4 worm cellular contexts compared by ENCODE assay signal in the genomic region with DNA sequence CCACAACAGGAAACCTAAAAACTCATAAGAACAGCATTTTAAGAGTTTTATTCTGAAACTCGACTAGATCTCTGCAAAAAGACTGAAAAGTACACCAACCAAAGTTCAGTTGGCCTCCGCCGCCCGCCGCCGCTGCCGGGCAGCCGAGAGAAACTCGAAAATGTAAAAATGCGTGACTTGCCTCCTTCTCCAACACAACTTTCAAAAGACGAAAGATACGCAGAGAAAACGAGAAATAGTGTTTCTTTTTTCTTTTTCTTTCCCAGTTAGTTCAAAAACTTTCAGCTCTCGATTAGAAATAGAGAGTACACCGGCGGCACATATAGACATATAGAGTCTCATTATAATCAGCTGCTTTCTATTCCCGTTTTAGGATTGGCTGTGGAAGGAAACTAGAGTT.
TF ChIP-seq lines count a peak whose summit lies in the region.

No protein-coding gene starts in this region.

TF ChIP-seq in whole organism, L1 larva, 84 proteins besides CTCF, POLR2A, EP300 and RAD21 (continued from another document and continues in another):
- TF ChIP-seq C16A3.4 (tag; optimal IDR thresholded peaks at IDR 0.05; lab: Kevin White, UChicago) = peak; percentile 19
- TF ChIP-seq elt-2 (tag; optimal IDR thresholded peaks at IDR 0.05; lab: Kevin White, UChicago) = peak; percentile 24
- TF ChIP-seq unc-62 (GFP tag; optimal IDR thresholded peaks at IDR 0.05; lab: Kevin White, UChicago) = no peak
- no peak for TF ChIP-seq ama-1 (optimal IDR thresholded peaks at IDR 0.05; lab: Kevin White, UChicago)
- TF ChIP-seq snu-23 (GFP tag; optimal IDR thresholded peaks at IDR 0.05; lab: Kevin White, UChicago) = peak; percentile 50
- TF ChIP-seq zip-4 (GFP tag; optimal IDR thresholded peaks at IDR 0.05; lab: Kevin White, UChicago) = no peak
- no peak for TF ChIP-seq ztf-11 (tag; optimal IDR thresholded peaks at IDR 0.05; lab: Kevin White, UChicago)
- no peak for TF ChIP-seq fkh-10 (GFP tag; optimal IDR thresholded peaks at IDR 0.05; lab: Kevin White, UChicago)
- TF ChIP-seq lin-35 (GFP tag; optimal IDR thresholded peaks at IDR 0.05; lab: Kevin White, UChicago) = peak; percentile 22 to 49
- no peak for TF ChIP-seq snpc-4 (tag; optimal IDR thresholded peaks at IDR 0.05; lab: Kevin White, UChicago)
- no peak for TF ChIP-seq elt-3 (tag; optimal IDR thresholded peaks at IDR 0.05; lab: Kevin White, UChicago)
- TF ChIP-seq vab-15 (tag; optimal IDR thresholded peaks at IDR 0.05; lab: Kevin White, UChicago) = no peak
- no peak for TF ChIP-seq mef-2 (tag; optimal IDR thresholded peaks at IDR 0.05; lab: Kevin White, UChicago)
- TF ChIP-seq tbx-2 (tag; optimal IDR thresholded peaks at IDR 0.05; lab: Kevin White, UChicago) = no peak
- TF ChIP-seq dsc-1 (tag; optimal IDR thresholded peaks at IDR 0.05; lab: Kevin White, UChicago) = no peak
- peak; percentile 11 for TF ChIP-seq unc-86 (tag; optimal IDR thresholded peaks at IDR 0.05; lab: Kevin White, UChicago)
- no peak for TF ChIP-seq ztf-4 (tag; optimal IDR thresholded peaks at IDR 0.05; lab: Kevin White, UChicago)
- peak in 1 of 3 experiments; percentile 25 for TF ChIP-seq dpl-1 (GFP tag; optimal IDR thresholded peaks at IDR 0.05; lab: Kevin White, UChicago)
- no peak for TF ChIP-seq fkh-4 (tag; optimal IDR thresholded peaks at IDR 0.05; lab: Kevin White, UChicago; ENCODE audit: borderline replicate concordance)
- TF ChIP-seq sptf-1 (tag; optimal IDR thresholded peaks at IDR 0.05; lab: Kevin White, UChicago) = no peak
- peak; percentile 54 for TF ChIP-seq nhr-20 (tag; optimal IDR thresholded peaks at IDR 0.05; lab: Kevin White, UChicago)
- TF ChIP-seq xbp-1 (tag; optimal IDR thresholded peaks at IDR 0.05; lab: Kevin White, UChicago) = no peak
- no peak for TF ChIP-seq egl-27 (tag; optimal IDR thresholded peaks at IDR 0.05; lab: Kevin White, UChicago)
- TF ChIP-seq aha-1 (tag; optimal IDR thresholded peaks at IDR 0.05; lab: Kevin White, UChicago) = no peak
- no peak for TF ChIP-seq nhr-77 (tag; optimal IDR thresholded peaks at IDR 0.05; lab: Kevin White, UChicago)
- TF ChIP-seq nhr-71 (tag; optimal IDR thresholded peaks at IDR 0.05; lab: Kevin White, UChicago) = peak; percentile 54
- TF ChIP-seq alr-1 (tag; optimal IDR thresholded peaks at IDR 0.05; lab: Kevin White, UChicago; ENCODE audit: borderline replicate concordance) = no peak
- TF ChIP-seq ceh-8 (GFP tag; optimal IDR thresholded peaks at IDR 0.05; lab: Kevin White, UChicago) = no peak
- no peak for TF ChIP-seq hlh-17 (GFP tag; optimal IDR thresholded peaks at IDR 0.05; lab: Kevin White, UChicago; ENCODE audit: borderline replicate concordance)
- peak; percentile 16 for TF ChIP-seq mep-1 (tag; optimal IDR thresholded peaks at IDR 0.05; lab: Kevin White, UChicago)
- TF ChIP-seq lin-13 (GFP tag; optimal IDR thresholded peaks at IDR 0.05; lab: Kevin White, UChicago) = no peak
- TF ChIP-seq nhr-84 (tag; optimal IDR thresholded peaks at IDR 0.05; lab: Kevin White, UChicago) = no peak

TF ChIP-seq in whole organism, L2 larva, 48 proteins besides CTCF, POLR2A, EP300 and RAD21 (continued from another document):
- TF ChIP-seq nhr-21 (tag; optimal IDR thresholded peaks at IDR 0.05; lab: Kevin White, UChicago) (peak; percentile 29), ama-1 (optimal IDR thresholded peaks at IDR 0.05; lab: Kevin White, UChicago) (no peak), fos-1 (tag; optimal IDR thresholded peaks at IDR 0.05; lab: Kevin White, UChicago) (peak; percentile 71)
TF ChIP-seq in whole organism, L2 larva: peak in this region for 10.

TF ChIP-seq in whole organism, L3 larva, 47 proteins besides CTCF, POLR2A, EP300 and RAD21 (continued from another document):
- peak; percentile 11 for TF ChIP-seq nfya-1 (tag; optimal IDR thresholded peaks at IDR 0.05; lab: Kevin White, UChicago; ENCODE audit: insufficient read depth)
- TF ChIP-seq ama-1 (optimal IDR thresholded peaks at IDR 0.05; lab: Kevin White, UChicago) = no peak
- no peak for TF ChIP-seq nhr-76 (tag; optimal IDR thresholded peaks at IDR 0.05; lab: Kevin White, UChicago)
- peak; percentile 29 for TF ChIP-seq lin-15B (tag; optimal IDR thresholded peaks at IDR 0.05; lab: Kevin White, UChicago)
- no peak for TF ChIP-seq egl-27 (tag; optimal IDR thresholded peaks at IDR 0.05; lab: Kevin White, UChicago)
- TF ChIP-seq unc-62 (GFP tag; optimal IDR thresholded peaks at IDR 0.05; lab: Kevin White, UChicago) = no peak
- TF ChIP-seq elt-3 (tag; optimal IDR thresholded peaks at IDR 0.05; lab: Kevin White, UChicago) = no peak
- no peak for TF ChIP-seq nhr-77 (tag; optimal IDR thresholded peaks at IDR 0.05; lab: Kevin White, UChicago)
- TF ChIP-seq unc-39 (tag; optimal IDR thresholded peaks at IDR 0.05; lab: Kevin White, UChicago) = no peak
- peak; percentile 61 for TF ChIP-seq jun-1 (tag; optimal IDR thresholded peaks at IDR 0.05; lab: Kevin White, UChicago)
- TF ChIP-seq nhr-43 (tag; optimal IDR thresholded peaks at IDR 0.05; lab: Kevin White, UChicago; ENCODE audit: poor library complexity, severe bottlenecking) = no peak
- no peak for TF ChIP-seq zag-1 (tag; optimal IDR thresholded peaks at IDR 0.05; lab: Kevin White, UChicago)
- TF ChIP-seq lin-39 (tag; optimal IDR thresholded peaks at IDR 0.05; lab: Kevin White, UChicago) = peak; percentile 55
- TF ChIP-seq sea-2 (GFP tag; optimal IDR thresholded peaks at IDR 0.05; lab: Kevin White, UChicago) = no peak
- no peak for TF ChIP-seq eor-1 (tag; optimal IDR thresholded peaks at IDR 0.05; lab: Kevin White, UChicago)
- peak; percentile 62 for TF ChIP-seq pha-4 (tag; optimal IDR thresholded peaks at IDR 0.05; lab: Kevin White, UChicago)
- TF ChIP-seq elt-2 (tag; optimal IDR thresholded peaks at IDR 0.05; lab: Kevin White, UChicago) = peak; percentile 41
- TF ChIP-seq aly-2 (tag; optimal IDR thresholded peaks at IDR 0.05; lab: Kevin White, UChicago) = no peak
- TF ChIP-seq nhr-23 (tag; optimal IDR thresholded peaks at IDR 0.05; lab: Kevin White, UChicago) = no peak
- TF ChIP-seq nhr-28 (tag; optimal IDR thresholded peaks at IDR 0.05; lab: Kevin White, UChicago) = no peak
- TF ChIP-seq egl-5 (tag; optimal IDR thresholded peaks at IDR 0.05; lab: Kevin White, UChicago) = no peak
- no peak for TF ChIP-seq fkh-10 (GFP tag; optimal IDR thresholded peaks at IDR 0.05; lab: Kevin White, UChicago)
- no peak for TF ChIP-seq nhr-237 (tag; optimal IDR thresholded peaks at IDR 0.05; lab: Kevin White, UChicago)
- TF ChIP-seq ztf-11 (tag; optimal IDR thresholded peaks at IDR 0.05; lab: Kevin White, UChicago) = no peak
- TF ChIP-seq hmg-11 (tag; optimal IDR thresholded peaks at IDR 0.05; lab: Kevin White, UChicago) = peak; percentile 53
- TF ChIP-seq fos-1 (tag; optimal IDR thresholded peaks at IDR 0.05; lab: Kevin White, UChicago) = no peak
- TF ChIP-seq ceh-9 (tag; optimal IDR thresholded peaks at IDR 0.05; lab: Kevin White, UChicago) = no peak
- no peak for TF ChIP-seq ceh-28 (tag; optimal IDR thresholded peaks at IDR 0.05; lab: Kevin White, UChicago)

TF ChIP-seq in whole organism, L4 larva, 104 proteins besides CTCF, POLR2A, EP300 and RAD21 (continued from another document):
- TF ChIP-seq Y75B8A.6 (GFP tag; IDR thresholded peaks at IDR 0.05; lab: Robert Waterston, UW) (no peak), nhr-42 (GFP tag; IDR thresholded peaks at IDR 0.05; lab: Robert Waterston, UW) (no peak), lin-38 (GFP tag; IDR thresholded peaks at IDR 0.05; lab: Robert Waterston, UW) (no peak; the same call in 1 of the 2 replicates), hmg-1.1 (GFP tag; IDR thresholded peaks at IDR 0.05; lab: Robert Waterston, UW) (no peak), tag-97 (GFP tag; IDR thresholded peaks at IDR 0.05; lab: Robert Waterston, UW) (no peak), vab-7 (GFP tag; IDR thresholded peaks at IDR 0.05; lab: Robert Waterston, UW) (no peak), lim-7 (GFP tag; IDR thresholded peaks at IDR 0.05; lab: Robert Waterston, UW) (no peak), egl-27 (tag; optimal IDR thresholded peaks at IDR 0.05; lab: Kevin White, UChicago) (no peak), F49E8.2 (tag; optimal IDR thresholded peaks at IDR 0.05; lab: Kevin White, UChicago; ENCODE audit: borderline replicate concordance) (no peak), nhr-102 (tag; optimal IDR thresholded peaks at IDR 0.05; lab: Kevin White, UChicago) (no peak), nhr-28 (tag; optimal IDR thresholded peaks at IDR 0.05; lab: Kevin White, UChicago) (peak; percentile 59), ceh-62 (tag; optimal IDR thresholded peaks at IDR 0.05; lab: Kevin White, UChicago) (no peak), ceh-32 (tag; optimal IDR thresholded peaks at IDR 0.05; lab: Kevin White, UChicago; ENCODE audit: poor library complexity) (no peak), dmd-6 (GFP tag; IDR thresholded peaks at IDR 0.05; lab: Robert Waterston, UW) (peak; percentile 81), unc-39 (tag; optimal IDR thresholded peaks at IDR 0.05; lab: Kevin White, UChicago) (no peak), lin-1 (GFP tag; IDR thresholded peaks at IDR 0.05; lab: Robert Waterston, UW) (no peak), mdl-1 (tag; optimal IDR thresholded peaks at IDR 0.05; lab: Kevin White, UChicago) (peak in 1 of 2 experiments; percentile 67), T20F7.1 (GFP tag; optimal IDR thresholded peaks at IDR 0.05; lab: Kevin White, UChicago) (peak; percentile 50), zip-2 (tag; optimal IDR thresholded peaks at IDR 0.05; lab: Kevin White, UChicago) (no peak), ces-1 (GFP tag; optimal IDR thresholded peaks at IDR 0.05; lab: Kevin White, UChicago) (no peak), D1046.2 (GFP tag; IDR thresholded peaks at IDR 0.05; lab: Robert Waterston, UW) (no peak), lsy-2 (tag; optimal IDR thresholded peaks at IDR 0.05; lab: Kevin White, UChicago) (peak in 1 of 2 experiments; percentile 54), lin-39 (tag; optimal IDR thresholded peaks at IDR 0.05; lab: Kevin White, UChicago) (no peak), lin-15B (tag; optimal IDR thresholded peaks at IDR 0.05; lab: Kevin White, UChicago) (no peak), daf-16 (GFP tag; optimal IDR thresholded peaks at IDR 0.05; lab: Kevin White, UChicago) (no peak), daf-16 (tag; optimal IDR thresholded peaks at IDR 0.05; lab: Kevin White, UChicago) (no peak), snpc-4 (tag; optimal IDR thresholded peaks at IDR 0.05; lab: Kevin White, UChicago) (no peak), gei-8 (GFP tag; optimal IDR thresholded peaks at IDR 0.05; lab: Kevin White, UChicago) (no peak), hlh-30 (tag; optimal IDR thresholded peaks at IDR 0.05; lab: Kevin White, UChicago; ENCODE audit: insufficient read depth) (peak; percentile 79), jun-1 (tag; optimal IDR thresholded peaks at IDR 0.05; lab: Kevin White, UChicago) (no peak), ctbp-1 (GFP tag; IDR thresholded peaks at IDR 0.05; lab: Robert Waterston, UW) (no peak), snpc-1.2 (GFP tag; IDR thresholded peaks at IDR 0.05; lab: Robert Waterston, UW) (no peak), unc-130 (GFP tag; optimal IDR thresholded peaks at IDR 0.05; lab: Kevin White, UChicago) (no peak), fos-1 (tag; optimal IDR thresholded peaks at IDR 0.05; lab: Kevin White, UChicago) (no peak), nhr-25 (tag; optimal IDR thresholded peaks at IDR 0.05; lab: Kevin White, UChicago; ENCODE audit: borderline replicate concordance, insufficient read depth) (no peak), dmd-8 (GFP tag; IDR thresholded peaks at IDR 0.05; lab: Robert Waterston, UW) (no peak), daf-8 (GFP tag; IDR thresholded peaks at IDR 0.05; lab: Robert Waterston, UW) (no peak), madf-5 (GFP tag; IDR thresholded peaks at IDR 0.05; lab: Robert Waterston, UW) (no peak), mxl-3 (GFP tag; optimal IDR thresholded peaks at IDR 0.05; lab: Kevin White, UChicago) (no peak), F26F4.8 (GFP tag; conservative IDR thresholded peaks at IDR 0.05; lab: Robert Waterston, UW) (no peak), daf-12 (tag; optimal IDR thresholded peaks at IDR 0.05; lab: Kevin White, UChicago) (no peak), nhr-6 (tag; optimal IDR thresholded peaks at IDR 0.05; lab: Kevin White, UChicago) (no peak), tra-1 (GFP tag; IDR thresholded peaks at IDR 0.05; lab: Robert Waterston, UW) (no peak), pqm-1 (tag; optimal IDR thresholded peaks at IDR 0.05; lab: Kevin White, UChicago) (no peak), lin-29 (GFP tag; IDR thresholded peaks at IDR 0.05; lab: Robert Waterston, UW) (no peak), F44E2.7 (GFP tag; IDR thresholded peaks at IDR 0.05; lab: Robert Waterston, UW) (no peak), rbr-2 (tag; optimal IDR thresholded peaks at IDR 0.05; lab: Kevin White, UChicago) (no peak), nhr-11 (tag; optimal IDR thresholded peaks at IDR 0.05; lab: Kevin White, UChicago) (peak; percentile 10), nhr-111 (GFP tag; optimal IDR thresholded peaks at IDR 0.05; lab: Kevin White, UChicago) (no peak), ama-1 (optimal IDR thresholded peaks at IDR 0.05; lab: Kevin White, UChicago) (peak; percentile 11), mdt-29 (GFP tag; IDR thresholded peaks at IDR 0.05; lab: Robert Waterston, UW) (no peak), ceh-82 (tag; optimal IDR thresholded peaks at IDR 0.05; lab: Kevin White, UChicago) (no peak), dpl-1 (GFP tag; optimal IDR thresholded peaks at IDR 0.05; lab: Kevin White, UChicago) (no peak), hlh-11 (tag; optimal IDR thresholded peaks at IDR 0.05; lab: Kevin White, UChicago) (peak; percentile 69), nhr-48 (tag; optimal IDR thresholded peaks at IDR 0.05; lab: Kevin White, UChicago) (no peak), ZK546.5 (tag; optimal IDR thresholded peaks at IDR 0.05; lab: Kevin White, UChicago) (no peak), ceh-20 (GFP tag; IDR thresholded peaks at IDR 0.05; lab: Robert Waterston, UW) (no peak), hif-1 (tag; optimal IDR thresholded peaks at IDR 0.05; lab: Kevin White, UChicago) (peak in 1 of 2 experiments; percentile 44), F10B5.3 (tag; optimal IDR thresholded peaks at IDR 0.05; lab: Kevin White, UChicago) (no peak), ztf-7 (tag; optimal IDR thresholded peaks at IDR 0.05; lab: Kevin White, UChicago) (no peak), nhr-77 (tag; optimal IDR thresholded peaks at IDR 0.05; lab: Kevin White, UChicago) (peak; percentile 0), nhr-237 (tag; optimal IDR thresholded peaks at IDR 0.05; lab: Kevin White, UChicago) (no peak), mes-2 (tag; optimal IDR thresholded peaks at IDR 0.05; lab: Kevin White, UChicago; ENCODE audit: poor library complexity, severe bottlenecking) (no peak), unc-62 (GFP tag; optimal IDR thresholded peaks at IDR 0.05 in 1 of 2; lab: Kevin White, UChicago) (peak in 1 of 2 experiments; percentile 36), unc-62 (tag; optimal IDR thresholded peaks at IDR 0.05; lab: Kevin White, UChicago) (no peak), ZK337.2 (GFP tag; IDR thresholded peaks at IDR 0.05; lab: Robert Waterston, UW) (no peak), zag-1 (tag; optimal IDR thresholded peaks at IDR 0.05; lab: Kevin White, UChicago) (no peak)
